5 fruit fly cellular contexts compared by ENCODE assay signal in genomic region chr3L:21171905-21172304, dm6.
TF ChIP-seq lines count a peak whose summit lies in the region.

Ac78C (minus strand) TSS chr3L:21171930.

- peak; percentile 47 for TF ChIP-seq CTCF in whole organism, embryonic (GFP tag; optimal IDR thresholded peaks at IDR 0.05; lab: Kevin White, UChicago)

TF ChIP-seq in whole organism, adult, 20 proteins besides CTCF, POLR2A, EP300 and RAD21 (continues in another document):
- TF ChIP-seq CG11617 (GFP tag; optimal IDR thresholded peaks at IDR 0.05; lab: Kevin White, UChicago) (peak; percentile 53), Crg-1 (GFP tag; optimal IDR thresholded peaks at IDR 0.05; lab: Kevin White, UChicago) (peak; percentile 70), CG12768 (GFP tag; optimal IDR thresholded peaks at IDR 0.05; lab: Kevin White, UChicago) (peak; percentile 95), CG1620 (GFP tag; optimal IDR thresholded peaks at IDR 0.05; lab: Kevin White, UChicago) (peak; percentile 75), cnc (optimal IDR thresholded peaks at IDR 0.05; lab: Kevin White, UChicago) (no peak), CG7045 (GFP tag; optimal IDR thresholded peaks at IDR 0.05; lab: Kevin White, UChicago) (peak; percentile 88), cic (GFP tag; optimal IDR thresholded peaks at IDR 0.05; lab: Kevin White, UChicago) (peak; percentile 77), Mnt (GFP tag; optimal IDR thresholded peaks at IDR 0.05; lab: Kevin White, UChicago) (peak; percentile 81), tj (GFP tag; optimal IDR thresholded peaks at IDR 0.05; lab: Kevin White, UChicago) (peak; percentile 39), Clk (GFP tag; optimal IDR thresholded peaks at IDR 0.05; lab: Kevin White, UChicago) (peak; percentile 69), CG5204 (GFP tag; optimal IDR thresholded peaks at IDR 0.05; lab: Kevin White, UChicago) (peak; percentile 89), ovo (GFP tag; optimal IDR thresholded peaks at IDR 0.05; lab: Kevin White, UChicago) (peak; percentile 67), CG14711 (tag; optimal IDR thresholded peaks at IDR 0.05; lab: Kevin White, UChicago) (peak; percentile 74), Hr96 (GFP tag; optimal IDR thresholded peaks at IDR 0.05; lab: Kevin White, UChicago) (peak; percentile 89), kay (GFP tag; lab: Kevin White, UChicago; ENCODE audit: borderline replicate concordance) (no peak), bab1 (GFP tag; optimal IDR thresholded peaks at IDR 0.05; lab: Kevin White, UChicago) (peak; percentile 75), toe (GFP tag; optimal IDR thresholded peaks at IDR 0.05; lab: Kevin White, UChicago) (peak; percentile 88), CG7101 (tag; optimal IDR thresholded peaks at IDR 0.05; lab: Kevin White, UChicago) (peak; percentile 83)

TF ChIP-seq in whole organism, embryonic, 481 proteins besides CTCF, POLR2A, EP300 and RAD21 (continues in another document):
- peak; percentile 93 for TF ChIP-seq zfh2 (GFP tag; optimal IDR thresholded peaks at IDR 0.05; lab: Kevin White, UChicago)
- TF ChIP-seq CG15514 (GFP tag; optimal IDR thresholded peaks at IDR 0.05; lab: Kevin White, UChicago), result peak; percentile 87
- peak; percentile 62 for TF ChIP-seq Sox100B (GFP tag; optimal IDR thresholded peaks at IDR 0.05; lab: Kevin White, UChicago)
- TF ChIP-seq CG9437 (GFP tag; optimal IDR thresholded peaks at IDR 0.05; lab: Kevin White, UChicago), result no peak
- TF ChIP-seq phol (tag; optimal IDR thresholded peaks at IDR 0.05; lab: Kevin White, UChicago), result peak; percentile 66
- no peak; the same call in 1 of the 2 replicates for TF ChIP-seq CG8765 (GFP tag; IDR thresholded peaks at IDR 0.05; lab: Robert Waterston, UW)
- no peak for TF ChIP-seq zf30C (GFP tag; optimal IDR thresholded peaks at IDR 0.05; lab: Kevin White, UChicago)
- TF ChIP-seq CG4820 (GFP tag; optimal IDR thresholded peaks at IDR 0.05; lab: Kevin White, UChicago), result peak; percentile 64
- TF ChIP-seq pita (GFP tag; optimal IDR thresholded peaks at IDR 0.05; lab: Kevin White, UChicago), result no peak
- TF ChIP-seq CG18619 (GFP tag; optimal IDR thresholded peaks at IDR 0.05; lab: Kevin White, UChicago), result peak; percentile 77
- peak; percentile 57; the same call in 1 of the 3 replicates for TF ChIP-seq CG17361 (GFP tag; IDR thresholded peaks at IDR 0.05; lab: Robert Waterston, UW)
- TF ChIP-seq Ets65A (GFP tag; lab: Kevin White, UChicago), result peak; percentile 99
- TF ChIP-seq ttk (GFP tag; IDR thresholded peaks at IDR 0.05; lab: Robert Waterston, UW), result peak; percentile 75
- no peak for TF ChIP-seq yki (optimal IDR thresholded peaks at IDR 0.05; lab: Kevin White, UChicago)
- TF ChIP-seq CG7745 (tag; optimal IDR thresholded peaks at IDR 0.05; lab: Kevin White, UChicago), result no peak
- TF ChIP-seq Dfd (GFP tag; optimal IDR thresholded peaks at IDR 0.05; lab: Kevin White, UChicago), result no peak
- TF ChIP-seq pros (GFP tag; optimal IDR thresholded peaks at IDR 0.05; lab: Kevin White, UChicago), result peak; percentile 30
- TF ChIP-seq CG31365 (tag; optimal IDR thresholded peaks at IDR 0.05; lab: Kevin White, UChicago), result peak; percentile 85
- peak; percentile 82 for TF ChIP-seq CG12219 (GFP tag; optimal IDR thresholded peaks at IDR 0.05; lab: Kevin White, UChicago)

TF ChIP-seq in whole organism, prepupa, 60 proteins besides CTCF, POLR2A, EP300 and RAD21 (continues in another document):
- TF ChIP-seq Hr38 (GFP tag; optimal IDR thresholded peaks at IDR 0.05; lab: Kevin White, UChicago), result peak; percentile 38
- TF ChIP-seq Hr39 (GFP tag; optimal IDR thresholded peaks at IDR 0.05; lab: Kevin White, UChicago), result peak; percentile 86
- peak; percentile 94 for TF ChIP-seq Eip78C (GFP tag; lab: Kevin White, UChicago)
- TF ChIP-seq spab (GFP tag; optimal IDR thresholded peaks at IDR 0.05; lab: Kevin White, UChicago), result peak; percentile 68
- TF ChIP-seq lz (GFP tag; optimal IDR thresholded peaks at IDR 0.05; lab: Kevin White, UChicago), result peak; percentile 87
- TF ChIP-seq Gug (GFP tag; IDR thresholded peaks at IDR 0.05; lab: Robert Waterston, UW), result peak; percentile 90
- TF ChIP-seq CG4318 (GFP tag; optimal IDR thresholded peaks at IDR 0.05; lab: Kevin White, UChicago), result peak; percentile 82
- TF ChIP-seq Sox14 (GFP tag; optimal IDR thresholded peaks at IDR 0.05; lab: Kevin White, UChicago), result peak; percentile 81
- peak; percentile 84 for TF ChIP-seq achi (GFP tag; optimal IDR thresholded peaks at IDR 0.05; lab: Kevin White, UChicago)
- peak; percentile 84 for TF ChIP-seq esn (GFP tag; optimal IDR thresholded peaks at IDR 0.05; lab: Kevin White, UChicago)
- peak; percentile 81 for TF ChIP-seq CG3032 (tag; optimal IDR thresholded peaks at IDR 0.05; lab: Kevin White, UChicago)
- peak; percentile 85 for TF ChIP-seq dac (GFP tag; optimal IDR thresholded peaks at IDR 0.05; lab: Kevin White, UChicago)
- TF ChIP-seq CG31627 (GFP tag; optimal IDR thresholded peaks at IDR 0.05; lab: Kevin White, UChicago), result peak; percentile 86
- TF ChIP-seq CG16779 (tag; optimal IDR thresholded peaks at IDR 0.05; lab: Kevin White, UChicago), result peak; percentile 82
- peak; percentile 88 for TF ChIP-seq CG15336 (GFP tag; IDR thresholded peaks at IDR 0.05; lab: Robert Waterston, UW)
- peak; percentile 67 for TF ChIP-seq fd85E (GFP tag; optimal IDR thresholded peaks at IDR 0.05; lab: Kevin White, UChicago)
- TF ChIP-seq vri (GFP tag; optimal IDR thresholded peaks at IDR 0.05; lab: Kevin White, UChicago), result peak; percentile 73
- peak; percentile 79 for TF ChIP-seq CG11762 (GFP tag; optimal IDR thresholded peaks at IDR 0.05; lab: Kevin White, UChicago; ENCODE audit: insufficient read depth)
- peak; percentile 92 for TF ChIP-seq CG6163 (GFP tag; IDR thresholded peaks at IDR 0.05; lab: Robert Waterston, UW)

TF ChIP-seq in whole organism, pupa, 21 proteins besides CTCF, POLR2A, EP300 and RAD21:
- TF ChIP-seq Ets98B (GFP tag; IDR thresholded peaks at IDR 0.05; lab: Robert Waterston, UW) (peak; percentile 93), CG9948 (tag; optimal IDR thresholded peaks at IDR 0.05; lab: Kevin White, UChicago) (peak; percentile 75), CG14655 (GFP tag; optimal IDR thresholded peaks at IDR 0.05; lab: Kevin White, UChicago) (peak; percentile 81), CG10348 (GFP tag; IDR thresholded peaks at IDR 0.05; lab: Robert Waterston, UW) (no peak), EcR (GFP tag; optimal IDR thresholded peaks at IDR 0.05; lab: Kevin White, UChicago) (no peak), CG8301 (tag; optimal IDR thresholded peaks at IDR 0.05; lab: Kevin White, UChicago) (peak; percentile 83), rn (GFP tag; IDR thresholded peaks at IDR 0.05; lab: Robert Waterston, UW) (peak; percentile 68), CG32121 (GFP tag; IDR thresholded peaks at IDR 0.05; lab: Robert Waterston, UW) (peak; percentile 94), CG34367 (tag; optimal IDR thresholded peaks at IDR 0.05; lab: Kevin White, UChicago) (peak; percentile 67), CG4496 (GFP tag; IDR thresholded peaks at IDR 0.05; lab: Robert Waterston, UW) (peak; percentile 97), fd96Ca (GFP tag; IDR thresholded peaks at IDR 0.05; lab: Robert Waterston, UW) (peak; percentile 93), Pif1B (GFP tag; optimal IDR thresholded peaks at IDR 0.05; lab: Kevin White, UChicago) (peak; percentile 80), CG12605 (GFP tag; IDR thresholded peaks at IDR 0.05; lab: Robert Waterston, UW) (peak; percentile 92), Pif1A (GFP tag; optimal IDR thresholded peaks at IDR 0.05; lab: Kevin White, UChicago) (peak; percentile 91), D1 (tag; optimal IDR thresholded peaks at IDR 0.05; lab: Kevin White, UChicago) (peak; percentile 47), Snoo (tag; optimal IDR thresholded peaks at IDR 0.05; lab: Kevin White, UChicago) (peak; percentile 87), CG15710 (tag; optimal IDR thresholded peaks at IDR 0.05; lab: Kevin White, UChicago) (peak; percentile 80), CG8159 (tag; optimal IDR thresholded peaks at IDR 0.05; lab: Kevin White, UChicago) (peak; percentile 72), gl (tag; optimal IDR thresholded peaks at IDR 0.05; lab: Kevin White, UChicago) (peak; percentile 79), CG17806 (tag; optimal IDR thresholded peaks at IDR 0.05; lab: Kevin White, UChicago) (peak; percentile 80), CG13204 (GFP tag; optimal IDR thresholded peaks at IDR 0.05; lab: Kevin White, UChicago) (peak; percentile 42)

TF ChIP-seq in whole organism, wandering third instar larva, 38 proteins besides CTCF, POLR2A, EP300 and RAD21 (continues in another document):
- TF ChIP-seq jim (GFP tag; optimal IDR thresholded peaks at IDR 0.05; lab: Kevin White, UChicago), result no peak
- TF ChIP-seq Hnf4 (GFP tag; optimal IDR thresholded peaks at IDR 0.05; lab: Kevin White, UChicago), result peak; percentile 88
- TF ChIP-seq GATAd (GFP tag; optimal IDR thresholded peaks at IDR 0.05; lab: Kevin White, UChicago), result peak; percentile 46
- TF ChIP-seq OdsH (GFP tag; optimal IDR thresholded peaks at IDR 0.05; lab: Kevin White, UChicago), result peak; percentile 81
- no peak for TF ChIP-seq Rel (GFP tag; optimal IDR thresholded peaks at IDR 0.05; lab: Kevin White, UChicago)
- TF ChIP-seq Rel (tag; optimal IDR thresholded peaks at IDR 0.05; lab: Kevin White, UChicago), result no peak
- peak; percentile 82 for TF ChIP-seq ey (GFP tag; optimal IDR thresholded peaks at IDR 0.05; lab: Kevin White, UChicago)
- peak; percentile 52 for TF ChIP-seq Mio (GFP tag; optimal IDR thresholded peaks at IDR 0.05; lab: Kevin White, UChicago)
- peak; percentile 90 for TF ChIP-seq br (GFP tag; optimal IDR thresholded peaks at IDR 0.05; lab: Kevin White, UChicago)
- TF ChIP-seq dmrt93B (GFP tag; optimal IDR thresholded peaks at IDR 0.05; lab: Kevin White, UChicago), result peak; percentile 67
- TF ChIP-seq Abd-B (GFP tag; optimal IDR thresholded peaks at IDR 0.05; lab: Kevin White, UChicago), result no peak
- peak; percentile 46 for TF ChIP-seq psq (GFP tag; optimal IDR thresholded peaks at IDR 0.05; lab: Kevin White, UChicago)
- peak; percentile 82 for TF ChIP-seq CG9705 (GFP tag; optimal IDR thresholded peaks at IDR 0.05; lab: Kevin White, UChicago)
- TF ChIP-seq h (GFP tag; optimal IDR thresholded peaks at IDR 0.05; lab: Kevin White, UChicago), result peak; percentile 97
- no peak for TF ChIP-seq N (GFP tag; optimal IDR thresholded peaks at IDR 0.05; lab: Kevin White, UChicago)
- peak; percentile 56 to 89 for TF ChIP-seq foxo (GFP tag; optimal IDR thresholded peaks at IDR 0.05; lab: Kevin White, UChicago)
- peak; percentile 62 for TF ChIP-seq CG32264 (GFP tag; optimal IDR thresholded peaks at IDR 0.05; lab: Kevin White, UChicago)
- TF ChIP-seq fru (GFP tag; optimal IDR thresholded peaks at IDR 0.05; lab: Kevin White, UChicago), result peak; percentile 92
- TF ChIP-seq CrebA (GFP tag; optimal IDR thresholded peaks at IDR 0.05; lab: Kevin White, UChicago; ENCODE audit: borderline replicate concordance), result peak; percentile 28
- TF ChIP-seq rgr (GFP tag; optimal IDR thresholded peaks at IDR 0.05; lab: Kevin White, UChicago), result peak; percentile 87
- TF ChIP-seq tai (GFP tag; optimal IDR thresholded peaks at IDR 0.05; lab: Kevin White, UChicago), result no peak
- TF ChIP-seq sage (GFP tag; optimal IDR thresholded peaks at IDR 0.05; lab: Kevin White, UChicago), result peak; percentile 39
- TF ChIP-seq pan (optimal IDR thresholded peaks at IDR 0.05; lab: Kevin White, UChicago), result no peak
- TF ChIP-seq sv (GFP tag; optimal IDR thresholded peaks at IDR 0.05; lab: Kevin White, UChicago), result peak; percentile 75
